Worm (Caenorhabditis elegans) whole organism, L1 larva: ENCODE results near the gene rpac-19.

Source experiments
- C34B4.2 ChIP-seq: sonication (generic microtip); optimal IDR thresholded peaks from 2 replicates; lab custom pipeline; 2017; ENCODE audit warnings: mild to moderate bottlenecking, missing genetic modification characterization, missing compliant biosample characterization
- F16B12.6 ChIP-seq: fragments of 150-350 bp; optimal IDR thresholded peaks from 2 replicates; lab custom pipeline; 2014; ENCODE audit warnings: missing biosample characterization, missing genetic modification characterization
- Y116A8C.19 ChIP-seq: sonication (generic microtip); optimal IDR thresholded peaks from 2 replicates; lab custom pipeline; 2016; ENCODE audit warnings: missing compliant biosample characterization, missing genetic modification characterization, borderline replicate concordance
- aha-1 ChIP-seq: fragments of 150-350 bp; optimal IDR thresholded peaks from 2 replicates; lab custom pipeline; 2014; ENCODE audit warnings: missing biosample characterization, missing genetic modification characterization
- alr-1 ChIP-seq: fragments of 200-800 bp; sonication (Bioruptor generic); optimal IDR thresholded peaks from 2 replicates; lab custom pipeline; 2018; ENCODE audit warnings: borderline replicate concordance, mild to moderate bottlenecking, missing genetic modification characterization, missing compliant biosample characterization
- aly-2 ChIP-seq: fragments of 150-350 bp; optimal IDR thresholded peaks from 2 replicates; lab custom pipeline; 2014; ENCODE audit warnings: missing biosample characterization, missing genetic modification characterization
- blmp-1 ChIP-seq: fragments of 150-350 bp; optimal IDR thresholded peaks from 2 replicates; lab custom pipeline; 2014; ENCODE audit warnings: missing biosample characterization, missing genetic modification characterization
- ceh-63 ChIP-seq: fragments of 200-800 bp; sonication (Bioruptor generic); optimal IDR thresholded peaks from 2 replicates; lab custom pipeline; 2018; ENCODE audit warnings: mild to moderate bottlenecking, missing genetic modification characterization, missing compliant biosample characterization
- ceh-82 ChIP-seq, 3 experiments: fragments of 150-350 bp in 1 of 3; sonication (generic microtip) in 2 of 3; optimal IDR thresholded peaks; 2 replicates each; lab custom pipeline; 2014 to 2017; ENCODE audit warnings: missing biosample characterization in 3 of 3, missing genetic modification characterization in 3 of 3
- ceh-90 ChIP-seq: sonication (generic microtip); optimal IDR thresholded peaks from 2 replicates; lab custom pipeline; 2016; ENCODE audit warnings: missing genetic modification characterization, missing compliant biosample characterization
- dpl-1 ChIP-seq, 3 experiments: fragments of 150-350 bp in 2 of 3; sonication (generic microtip) in 1 of 3; optimal IDR thresholded peaks; 2 replicates each; lab custom pipeline; 2014 to 2017; ENCODE audit warnings: missing biosample characterization in 3 of 3, missing genetic modification characterization in 3 of 3, missing genetic modification reagents in 3 of 3
- dsc-1 ChIP-seq: sonication (generic microtip); optimal IDR thresholded peaks from 2 replicates; lab custom pipeline; 2016; ENCODE audit warnings: mild to moderate bottlenecking, missing genetic modification characterization, missing compliant biosample characterization
- efl-1 ChIP-seq, 4 experiments: fragments of 150-350 bp; optimal IDR thresholded peaks in 3 of 4; peaks in 1 of 4; 1 replicate in 1 of 4; 2 replicates in 3 of 4; lab custom pipeline; 2014; ENCODE audit warnings: missing biosample characterization in 2 of 4, missing genetic modification characterization in 2 of 4, missing genetic modification reagents in 2 of 4
- efl-3 ChIP-seq: fragments of 200-800 bp; sonication (Bioruptor generic); optimal IDR thresholded peaks from 2 replicates; lab custom pipeline; 2018; ENCODE audit warnings: mild to moderate bottlenecking, missing genetic modification characterization, missing compliant biosample characterization
- egl-13 ChIP-seq: sonication (generic microtip); optimal IDR thresholded peaks from 2 replicates; lab custom pipeline; 2016; ENCODE audit warnings: missing genotype, missing genetic modification reagents, missing genetic modification characterization, missing compliant biosample characterization
- egl-27 ChIP-seq, 2 experiments: fragments of 150-350 bp in 1 of 2; sonication (generic microtip); optimal IDR thresholded peaks; 3 replicates each; lab custom pipeline; 2017 to 2018; ENCODE audit warnings: missing biosample characterization in 2 of 2, missing genetic modification characterization in 2 of 2, missing genetic modification reagents in 2 of 2
- elt-3 ChIP-seq, 6 experiments: fragments of 150-350 bp in 1 of 6; sonication (generic microtip); optimal IDR thresholded peaks; 2 replicates each; lab custom pipeline; 2017 to 2018; ENCODE audit warnings: missing biosample characterization in 6 of 6, missing genetic modification characterization in 6 of 6, inconsistent platforms in 1 of 6
- ets-5 ChIP-seq: fragments of 200-800 bp; sonication (Bioruptor generic); IDR thresholded peaks from 2 replicates; pipeline ENCODE4 v1.3.6; 2022; ENCODE audit warnings: missing genetic modification characterization, missing compliant biosample characterization
- fkh-10 ChIP-seq: sonication (generic microtip); optimal IDR thresholded peaks from 2 replicates; lab custom pipeline; 2017; ENCODE audit warnings: missing biosample characterization, missing genetic modification reagents, missing genetic modification characterization
- fkh-4 ChIP-seq: sonication (generic microtip); optimal IDR thresholded peaks from 2 replicates; lab custom pipeline; 2016; ENCODE audit warnings: missing compliant biosample characterization, missing genetic modification characterization, borderline replicate concordance
- fos-1 ChIP-seq: fragments of 150-350 bp; optimal IDR thresholded peaks from 2 replicates; lab custom pipeline; 2014; ENCODE audit warnings: missing biosample characterization, missing genetic modification characterization
- grh-1 ChIP-seq: fragments of 200-800 bp; sonication (Bioruptor generic); IDR thresholded peaks from 2 replicates; pipeline ENCODE4 v1.3.6; 2022; ENCODE audit warnings: missing genetic modification reagents, missing genetic modification characterization, missing compliant biosample characterization
- hlh-4 ChIP-seq: sonication (generic microtip); optimal IDR thresholded peaks from 2 replicates; lab custom pipeline; 2016; ENCODE audit warnings: mild to moderate bottlenecking, missing genetic modification characterization, missing compliant biosample characterization
- hpl-2 ChIP-seq: fragments of 150-350 bp; optimal IDR thresholded peaks from 2 replicates; lab custom pipeline; 2014; ENCODE audit warnings: missing biosample characterization, missing genetic modification reagents, missing genetic modification characterization
- irx-1 ChIP-seq: sonication (generic microtip); optimal IDR thresholded peaks from 2 replicates; lab custom pipeline; 2016; ENCODE audit warnings: missing genetic modification characterization, missing compliant biosample characterization
- jun-1 ChIP-seq: fragments of 150-350 bp; optimal IDR thresholded peaks from 2 replicates; lab custom pipeline; 2014; ENCODE audit warnings: missing biosample characterization, missing genetic modification reagents, missing genetic modification characterization
- lin-14 ChIP-seq: fragments of 200-800 bp; sonication (Bioruptor generic); optimal IDR thresholded peaks from 2 replicates; lab custom pipeline; 2018; ENCODE audit warnings: mild to moderate bottlenecking, missing genetic modification characterization, moderate library complexity, missing compliant biosample characterization
- lin-35 ChIP-seq, 2 experiments: fragments of 150-350 bp; optimal IDR thresholded peaks; 2 replicates each; lab custom pipeline; 2014; ENCODE audit warnings: missing biosample characterization in 2 of 2, missing genetic modification characterization in 2 of 2, missing genetic modification reagents in 2 of 2
- lin-39 ChIP-seq: fragments of 150-350 bp; optimal IDR thresholded peaks from 2 replicates; lab custom pipeline; 2014; ENCODE audit warnings: missing biosample characterization, missing genetic modification reagents, missing genetic modification characterization
- lsy-2 ChIP-seq, 2 experiments: fragments of 150-350 bp; optimal IDR thresholded peaks; 2 replicates each; lab custom pipeline; 2014; ENCODE audit warnings: missing biosample characterization in 2 of 2, missing genetic modification characterization in 2 of 2
- mef-2 ChIP-seq: fragments of 150-350 bp; optimal IDR thresholded peaks from 2 replicates; lab custom pipeline; 2014; ENCODE audit warnings: missing biosample characterization, missing genetic modification characterization
- mep-1 ChIP-seq: fragments of 150-350 bp; optimal IDR thresholded peaks from 2 replicates; lab custom pipeline; 2014; ENCODE audit warnings: missing biosample characterization, missing genetic modification characterization
- nhr-28 ChIP-seq: fragments of 150-350 bp; optimal IDR thresholded peaks from 2 replicates; lab custom pipeline; 2014; ENCODE audit warnings: missing biosample characterization, missing genetic modification characterization
- nhr-71 ChIP-seq: sonication (generic microtip); optimal IDR thresholded peaks from 2 replicates; lab custom pipeline; 2016; ENCODE audit warnings: mild to moderate bottlenecking, missing genetic modification characterization, moderate library complexity, missing compliant biosample characterization
- nhr-77 ChIP-seq: fragments of 150-350 bp; optimal IDR thresholded peaks from 2 replicates; lab custom pipeline; 2014; ENCODE audit warnings: missing biosample characterization, missing genetic modification characterization
- nhr-84 ChIP-seq: sonication (generic microtip); optimal IDR thresholded peaks from 2 replicates; lab custom pipeline; 2017; ENCODE audit warnings: missing biosample characterization, missing genetic modification characterization
- nhr-90 ChIP-seq: sonication (generic microtip); optimal IDR thresholded peaks from 2 replicates; lab custom pipeline; 2016; ENCODE audit warnings: mild to moderate bottlenecking, missing genetic modification characterization, missing compliant biosample characterization; ENCODE audit not compliant: poor library complexity
- pag-3 ChIP-seq: sonication (generic microtip); optimal IDR thresholded peaks from 2 replicates; lab custom pipeline; 2017; ENCODE audit warnings: missing genetic modification characterization, mild to moderate bottlenecking, missing compliant biosample characterization, antibody characterized with exemption, borderline replicate concordance; ENCODE audit not compliant: insufficient read depth
- rnt-1 ChIP-seq: sonication (generic microtip); optimal IDR thresholded peaks from 2 replicates; lab custom pipeline; 2016; ENCODE audit warnings: mild to moderate bottlenecking, missing genetic modification characterization, moderate library complexity, missing compliant biosample characterization
- snpc-4 ChIP-seq: fragments of 150-350 bp; optimal IDR thresholded peaks from 2 replicates; lab custom pipeline; 2014; ENCODE audit warnings: missing biosample characterization, missing genetic modification characterization
- snu-23 ChIP-seq: sonication (generic microtip); optimal IDR thresholded peaks from 2 replicates; lab custom pipeline; 2016; ENCODE audit warnings: missing genetic modification characterization, missing compliant biosample characterization
- sup-37 ChIP-seq: fragments of 200-800 bp; sonication (Bioruptor generic); optimal IDR thresholded peaks from 2 replicates; lab custom pipeline; 2018; ENCODE audit warnings: mild to moderate bottlenecking, missing genetic modification characterization, missing compliant biosample characterization
- tbx-2 ChIP-seq: sonication (generic microtip); optimal IDR thresholded peaks from 2 replicates; lab custom pipeline; 2016; ENCODE audit warnings: missing genetic modification characterization, missing compliant biosample characterization
- tlp-1 ChIP-seq: fragments of 150-350 bp; optimal IDR thresholded peaks from 2 replicates; lab custom pipeline; 2014; ENCODE audit warnings: missing biosample characterization, missing genetic modification characterization
- unc-86 ChIP-seq: sonication (generic microtip); optimal IDR thresholded peaks from 2 replicates; lab custom pipeline; 2016; ENCODE audit warnings: missing genetic modification characterization, missing compliant biosample characterization
- unc-98 ChIP-seq: fragments of 200-800 bp; sonication (Bioruptor generic); IDR thresholded peaks from 2 replicates; pipeline ENCODE4 v1.3.6; 2022; ENCODE audit warnings: missing genetic modification characterization, missing compliant biosample characterization
- vab-15 ChIP-seq: sonication (generic microtip); optimal IDR thresholded peaks from 2 replicates; lab custom pipeline; 2017; ENCODE audit warnings: missing genotype, mild to moderate bottlenecking, missing genetic modification characterization, missing compliant biosample characterization
- ztf-11 ChIP-seq, 2 experiments: sonication (generic microtip); optimal IDR thresholded peaks; 2 replicates each; lab custom pipeline; 2016 to 2017; ENCODE audit warnings: missing genetic modification characterization in 2 of 2, missing biosample characterization in 1 of 2, missing compliant biosample characterization in 1 of 2
- ztf-4 ChIP-seq: fragments of 150-350 bp; optimal IDR thresholded peaks from 2 replicates; lab custom pipeline; 2014; ENCODE audit warnings: missing biosample characterization, missing genetic modification characterization

Gene rpac-19

ce11 chrIII:9637016-9637415 is 7.3 kb upstream of the rpac-19 start, which contains the start of gene gei-13:
Gene gei-13 (minus strand): TSS chrIII:9637116.
- no peak for TF ChIP-seq unc-86 (tag; lab: Kevin White, UChicago)
- TF ChIP-seq hlh-4 (tag; lab: Kevin White, UChicago): no peak
- TF ChIP-seq mef-2: no peak
- no peak for TF ChIP-seq efl-1 (optimal IDR thresholded peaks at IDR 0.05; lab: Kevin White, UChicago)
- TF ChIP-seq efl-1 (GFP tag; optimal IDR thresholded peaks at IDR 0.05 in 1 of 2; lab: Kevin White, UChicago): peak in 1 of 2 experiments; percentile 78
- no peak for TF ChIP-seq F16B12.6 (tag; lab: Kevin White, UChicago)
- no peak for TF ChIP-seq C34B4.2 (tag; lab: Kevin White, UChicago)
- TF ChIP-seq fkh-10 (GFP tag; lab: Kevin White, UChicago): no peak
- no peak for TF ChIP-seq snu-23 (GFP tag; lab: Kevin White, UChicago)
- TF ChIP-seq grh-1: no peak

DNA sequence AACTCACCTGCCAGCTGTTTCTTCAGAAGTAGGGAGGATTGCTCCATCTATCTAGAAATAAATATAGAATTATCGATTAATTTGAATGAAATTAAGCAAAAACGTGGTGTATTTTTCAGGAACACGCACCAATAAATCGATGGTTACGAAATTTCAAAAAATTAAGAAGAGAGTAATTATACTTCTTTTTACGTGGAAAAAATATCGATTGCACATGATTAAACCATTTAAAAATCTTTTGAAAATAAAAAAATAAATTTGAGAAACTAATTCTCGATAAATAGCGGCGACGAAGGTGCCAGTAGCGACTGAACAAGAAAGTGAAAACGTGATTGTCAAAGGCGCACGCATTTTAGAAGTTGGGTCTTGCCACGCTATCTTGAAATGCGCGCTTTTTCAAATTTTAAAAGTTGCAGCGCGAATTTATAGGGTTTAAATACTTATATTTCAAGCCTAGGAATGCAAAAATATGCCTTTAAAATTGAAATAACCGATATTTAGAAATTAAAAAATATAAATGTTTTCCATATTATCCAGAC is 1.5 kb upstream of the rpac-19 start, which contains the start of gene ubc-7:
ubc-7 (minus strand) TSS at position 51 of the 539 bp plus-strand sequence.
- TF ChIP-seq nhr-84 (tag; lab: Kevin White, UChicago): no peak
- peak; percentile 53 to 89 (median 79) for TF ChIP-seq ceh-82 (tag; optimal IDR thresholded peaks at IDR 0.05; lab: Kevin White, UChicago)
- TF ChIP-seq lin-35 (GFP tag; optimal IDR thresholded peaks at IDR 0.05; lab: Kevin White, UChicago): peak; percentile 99
- peak; percentile 53 for TF ChIP-seq egl-13 (tag; lab: Kevin White, UChicago)
- no peak for TF ChIP-seq ets-5
- TF ChIP-seq fkh-4 (tag; lab: Kevin White, UChicago): no peak
- no peak for TF ChIP-seq unc-98 (GFP tag; lab: Robert Waterston, UW)
- no peak for TF ChIP-seq efl-3 (GFP tag; lab: Kevin White, UChicago)
- TF ChIP-seq elt-3 (tag; optimal IDR thresholded peaks at IDR 0.05; lab: Kevin White, UChicago): peak in 3 of 6 experiments; percentile 20 to 92 (median 74)
- TF ChIP-seq vab-15 (tag; lab: Kevin White, UChicago): no peak
- TF ChIP-seq tbx-2: peak; percentile 85
- TF ChIP-seq fkh-10 (GFP tag; lab: Kevin White, UChicago): peak; percentile 25
- peak; percentile 76 for TF ChIP-seq lin-14 (GFP tag; lab: Kevin White, UChicago)
- no peak for TF ChIP-seq sup-37
- TF ChIP-seq pag-3: no peak
- TF ChIP-seq ceh-90: peak; percentile 17
- no peak for TF ChIP-seq ceh-63 (GFP tag; lab: Kevin White, UChicago)
- no peak for TF ChIP-seq ztf-11 (tag; optimal IDR thresholded peaks at IDR 0.05; lab: Kevin White, UChicago)
- TF ChIP-seq nhr-77 (tag; lab: Kevin White, UChicago): peak; percentile 79
- TF ChIP-seq snpc-4 (tag; lab: Kevin White, UChicago): peak; percentile 55
- TF ChIP-seq nhr-28 (tag; lab: Kevin White, UChicago): no peak
- TF ChIP-seq irx-1 (tag; lab: Kevin White, UChicago): peak; percentile 67
- TF ChIP-seq nhr-71 (tag; lab: Kevin White, UChicago): peak; percentile 88
- peak; percentile 81 for TF ChIP-seq nhr-90 (tag; lab: Kevin White, UChicago)
- TF ChIP-seq alr-1: no peak
- TF ChIP-seq lin-39 (tag; lab: Kevin White, UChicago): peak; percentile 76
- TF ChIP-seq tlp-1 (tag; lab: Kevin White, UChicago): no peak
- TF ChIP-seq hpl-2 (GFP tag; lab: Kevin White, UChicago): no peak
- TF ChIP-seq blmp-1 (tag; lab: Kevin White, UChicago): peak; percentile 99
- TF ChIP-seq lsy-2 (tag; optimal IDR thresholded peaks at IDR 0.05; lab: Kevin White, UChicago): peak; percentile 91 to 94
- no peak for TF ChIP-seq Y116A8C.19 (tag; lab: Kevin White, UChicago)
- peak; percentile 67 for TF ChIP-seq dsc-1 (tag; lab: Kevin White, UChicago)
- TF ChIP-seq aha-1 (tag; lab: Kevin White, UChicago): peak; percentile 28
- peak; percentile 98 to 99 (median 99) for TF ChIP-seq dpl-1 (GFP tag; optimal IDR thresholded peaks at IDR 0.05; lab: Kevin White, UChicago)
- TF ChIP-seq egl-27 (tag; optimal IDR thresholded peaks at IDR 0.05; lab: Kevin White, UChicago): no peak
- peak; percentile 15 for TF ChIP-seq aly-2 (tag; lab: Kevin White, UChicago)
- peak; percentile 72 for TF ChIP-seq jun-1 (tag; lab: Kevin White, UChicago)
- peak; percentile 81 for TF ChIP-seq rnt-1 (tag; lab: Kevin White, UChicago)
- TF ChIP-seq hlh-4 (tag; lab: Kevin White, UChicago): no peak
- peak; percentile 56 for TF ChIP-seq ztf-4 (tag; lab: Kevin White, UChicago)
- TF ChIP-seq F16B12.6 (tag; lab: Kevin White, UChicago): peak; percentile 65
- peak; percentile 74 for TF ChIP-seq unc-86 (tag; lab: Kevin White, UChicago)
- peak; percentile 63 for TF ChIP-seq fos-1
- TF ChIP-seq mep-1 (tag; lab: Kevin White, UChicago): peak; percentile 88
